Worm (Caenorhabditis elegans) whole organism, L2 larva: ENCODE measurements around the gene sqd-1.
"Not testable (repeated sequence)": the region's sequence is repeated elsewhere in the genome, so short reads cannot be mapped to it uniquely, and the experiment has no call there.

Experiments used
- lin-11 ChIP-seq: fragments of 150-350 bp; sonication (generic microtip); optimal IDR thresholded peaks from 2 replicates; lab custom pipeline; 2014; ENCODE audit warnings: missing biosample characterization, missing genetic modification characterization, inconsistent platforms, mixed read lengths
- unc-62 ChIP-seq: fragments of 150-350 bp; optimal IDR thresholded peaks from 2 replicates; lab custom pipeline; 2014; ENCODE audit warnings: missing biosample characterization, missing genetic modification reagents, missing genetic modification characterization
- zag-1 ChIP-seq: fragments of 150-350 bp; optimal IDR thresholded peaks from 2 replicates; lab custom pipeline; 2014; ENCODE audit warnings: missing biosample characterization, missing genetic modification characterization

DNA sequence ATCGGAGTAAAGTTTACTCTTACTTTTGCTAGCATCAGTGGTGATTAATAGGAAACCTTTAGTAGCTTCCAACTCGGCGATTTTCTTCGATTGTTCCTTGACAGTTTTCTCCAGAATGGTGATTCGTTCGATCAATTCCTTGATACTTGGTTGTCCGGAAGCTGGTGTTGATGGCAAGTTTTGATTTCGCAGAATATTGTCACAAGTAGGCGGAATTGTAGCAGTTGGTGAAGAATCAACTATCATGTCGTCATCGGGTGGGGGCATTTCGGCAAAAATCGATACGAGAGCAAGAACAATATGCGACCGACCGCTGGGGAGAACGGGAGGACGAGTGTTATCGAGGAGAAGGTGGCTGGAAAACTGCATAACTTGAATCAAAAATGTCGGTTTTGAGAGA is 23.2 kb downstream of the sqd-1 start, which contains the start of gene Y73B6BL.289:
- not testable (repeated sequence) for TF ChIP-seq unc-62, zag-1, lin-11
